Worm (Caenorhabditis elegans) whole organism, young adult: ENCODE data around the gene abu-4.

Source experiments
- B0019.2 ChIP-seq: fragments of 200-800 bp; sonication (Bioruptor generic); conservative IDR thresholded peaks from 2 replicates; pipeline ENCODE4 v1.3.6; 2022; ENCODE audit warnings: missing genetic modification reagents, missing genetic modification characterization, missing compliant biosample characterization
- B0336.3 ChIP-seq: fragments of 200-800 bp; sonication (Bioruptor generic); IDR thresholded peaks from 2 replicates; pipeline ENCODE4 v1.3.6; 2022; ENCODE audit warnings: missing genetic modification characterization, missing compliant biosample characterization
- F10E7.11 ChIP-seq: sonication (generic microtip); optimal IDR thresholded peaks from 2 replicates; lab custom pipeline; 2017; ENCODE audit warnings: mild to moderate bottlenecking, missing genetic modification characterization, moderate library complexity, missing compliant biosample characterization
- F23B12.7 ChIP-seq: sonication (generic microtip); optimal IDR thresholded peaks from 2 replicates; lab custom pipeline; 2017; ENCODE audit warnings: missing genetic modification characterization, mild to moderate bottlenecking, missing compliant biosample characterization, antibody characterized with exemption, moderate library complexity; ENCODE audit not compliant: insufficient read depth
- F33H1.4 ChIP-seq: fragments of 200-800 bp; sonication (Bioruptor generic); IDR thresholded peaks from 2 replicates; pipeline ENCODE4 v1.3.6; 2022; ENCODE audit warnings: missing genetic modification reagents, missing genetic modification characterization, missing compliant biosample characterization
- Y53F4B.3 ChIP-seq: fragments of 200-800 bp; sonication (Bioruptor generic); IDR thresholded peaks from 2 replicates; pipeline ENCODE4 v1.3.6; 2022; ENCODE audit warnings: missing genetic modification reagents, missing genetic modification characterization, missing compliant biosample characterization
- Y95B8A.8 ChIP-seq: fragments of 200-800 bp; sonication (Bioruptor generic); IDR thresholded peaks from 2 replicates; pipeline ENCODE4 v1.3.6; 2022; ENCODE audit warnings: missing genetic modification reagents, missing genetic modification characterization, missing compliant biosample characterization
- attf-5 ChIP-seq: fragments of 200-800 bp; sonication (Bioruptor generic); optimal IDR thresholded peaks from 2 replicates; lab custom pipeline; 2018; ENCODE audit warnings: mild to moderate bottlenecking, missing genetic modification characterization, missing compliant biosample characterization
- bed-1 ChIP-seq: fragments of 200-800 bp; sonication (Bioruptor generic); IDR thresholded peaks from 2 replicates; pipeline ENCODE4 v1.3.6; 2022; ENCODE audit warnings: missing genetic modification reagents, missing genetic modification characterization, missing compliant biosample characterization
- ccch-3 ChIP-seq: fragments of 200-800 bp; sonication (Bioruptor generic); optimal IDR thresholded peaks from 2 replicates; lab custom pipeline; 2018; ENCODE audit warnings: mild to moderate bottlenecking, missing genetic modification characterization, missing compliant biosample characterization
- cebp-1 ChIP-seq, 2 experiments: fragments of 200-800 bp in 1 of 2; sonication (Bioruptor generic) in 1 of 2; sonication (generic microtip) in 1 of 2; IDR thresholded peaks in 1 of 2; optimal IDR thresholded peaks in 1 of 2; 2 replicates each; pipeline versions ENCODE4 v1.3.6 to Lab custom; 2017 to 2022; ENCODE audit warnings: missing compliant biosample characterization in 2 of 2, missing genetic modification characterization in 2 of 2, mild to moderate bottlenecking in 1 of 2, missing genetic modification reagents in 1 of 2, moderate library complexity in 1 of 2
- ceh-100 ChIP-seq: fragments of 200-800 bp; sonication (Bioruptor generic); IDR thresholded peaks from 2 replicates; pipeline ENCODE4 v1.3.6; 2022; ENCODE audit warnings: missing genetic modification reagents, missing genetic modification characterization, missing compliant biosample characterization
- ceh-27 ChIP-seq: fragments of 200-800 bp; sonication (Bioruptor generic); optimal IDR thresholded peaks from 2 replicates; lab custom pipeline; 2018; ENCODE audit warnings: mild to moderate bottlenecking, missing genetic modification characterization, moderate library complexity, missing compliant biosample characterization
- ceh-40 ChIP-seq: fragments of 200-800 bp; sonication (Bioruptor generic); IDR thresholded peaks from 2 replicates; pipeline ENCODE4 v1.3.6; 2022; ENCODE audit warnings: missing genetic modification characterization, missing compliant biosample characterization
- ceh-79 ChIP-seq: sonication (generic microtip); optimal IDR thresholded peaks from 2 replicates; lab custom pipeline; 2017; ENCODE audit warnings: mild to moderate bottlenecking, missing genetic modification characterization, missing compliant biosample characterization
- dpl-1 ChIP-seq: fragments of 150-350 bp; optimal IDR thresholded peaks from 2 replicates; lab custom pipeline; 2014; ENCODE audit warnings: missing biosample characterization, missing genetic modification reagents, missing genetic modification characterization
- efl-1 ChIP-seq: fragments of 150-350 bp; optimal IDR thresholded peaks from 2 replicates; lab custom pipeline; 2014; ENCODE audit warnings: missing biosample characterization, missing genetic modification reagents, missing genetic modification characterization
- egl-44 ChIP-seq: fragments of 200-800 bp; sonication (Bioruptor generic); IDR thresholded peaks from 2 replicates; pipeline ENCODE4 v1.3.6; 2022; ENCODE audit warnings: missing genetic modification reagents, missing genetic modification characterization, missing compliant biosample characterization
- him-1 ChIP-seq: sonication (generic microtip); optimal IDR thresholded peaks from 2 replicates; lab custom pipeline; 2016; ENCODE audit warnings: missing genotype, missing genetic modification reagents, missing genetic modification characterization, missing compliant biosample characterization
- hmg-1.2 ChIP-seq: fragments of 200-800 bp; sonication (Bioruptor generic); IDR thresholded peaks from 2 replicates; pipeline ENCODE4 v1.3.6; 2022; ENCODE audit warnings: missing genetic modification reagents, missing genetic modification characterization, missing compliant biosample characterization
- hsf-1 ChIP-seq: fragments of 200-800 bp; sonication (Bioruptor generic); IDR thresholded peaks from 2 replicates; pipeline ENCODE4 v1.3.6; 2022; ENCODE audit warnings: missing genetic modification reagents, missing genetic modification characterization, missing compliant biosample characterization
- lag-1 ChIP-seq: fragments of 200-800 bp; sonication (Bioruptor generic); IDR thresholded peaks from 2 replicates; pipeline ENCODE4 v1.3.6; 2022; ENCODE audit warnings: missing genetic modification reagents, missing genetic modification characterization, missing compliant biosample characterization
- lin-40 ChIP-seq: sonication (generic microtip); optimal IDR thresholded peaks from 2 replicates; lab custom pipeline; 2016; ENCODE audit warnings: missing genetic modification characterization, mild to moderate bottlenecking, missing compliant biosample characterization, missing genotype, missing genetic modification reagents
- lsy-27 ChIP-seq: sonication (generic microtip); optimal IDR thresholded peaks from 2 replicates; lab custom pipeline; 2017; ENCODE audit warnings: missing genetic modification characterization, mild to moderate bottlenecking, missing compliant biosample characterization, antibody characterized with exemption, missing genotype, borderline replicate concordance; ENCODE audit not compliant: insufficient read depth
- madf-3 ChIP-seq: fragments of 200-800 bp; sonication (Bioruptor generic); IDR thresholded peaks from 2 replicates; pipeline ENCODE4 v1.3.6; 2022; ENCODE audit warnings: missing genetic modification reagents, missing genetic modification characterization, missing compliant biosample characterization
- mel-28 ChIP-seq: sonication (generic microtip); optimal IDR thresholded peaks from 2 replicates; lab custom pipeline; 2016; ENCODE audit warnings: borderline replicate concordance, mild to moderate bottlenecking, missing genetic modification characterization, missing compliant biosample characterization
- nfya-1 ChIP-seq: sonication (generic microtip); optimal IDR thresholded peaks from 2 replicates; lab custom pipeline; 2017; ENCODE audit warnings: antibody characterized with exemption, missing compliant biosample characterization, missing genetic modification characterization, borderline replicate concordance; ENCODE audit not compliant: insufficient read depth
- nhr-27 ChIP-seq: fragments of 200-800 bp; sonication (Bioruptor generic); optimal IDR thresholded peaks from 2 replicates; lab custom pipeline; 2018; ENCODE audit warnings: mild to moderate bottlenecking, missing genetic modification characterization, moderate library complexity, missing compliant biosample characterization
- nhr-80 ChIP-seq: sonication (generic microtip); optimal IDR thresholded peaks from 2 replicates; lab custom pipeline; 2016; ENCODE audit warnings: missing genetic modification characterization, missing compliant biosample characterization
- pha-4 ChIP-seq: fragments of 150-350 bp; sonication (generic microtip); optimal IDR thresholded peaks from 2 replicates; lab custom pipeline; 2014; ENCODE audit warnings: missing biosample characterization, missing genetic modification reagents, missing genetic modification characterization
- rec-8 ChIP-seq, 2 experiments: sonication (generic microtip); optimal IDR thresholded peaks; 2 replicates each; lab custom pipeline; 2016; ENCODE audit warnings: mild to moderate bottlenecking in 2 of 2, missing genetic modification characterization in 2 of 2, missing genetic modification reagents in 2 of 2, missing genotype in 2 of 2, missing biosample characterization in 1 of 2, missing compliant biosample characterization in 1 of 2, moderate library complexity in 1 of 2
- sdz-38 ChIP-seq: sonication (generic microtip); optimal IDR thresholded peaks from 2 replicates; lab custom pipeline; 2016; ENCODE audit warnings: missing genotype, missing genetic modification characterization, missing compliant biosample characterization
- snpc-4 ChIP-seq, 5 experiments: fragments of 150-350 bp in 1 of 5; sonication (generic microtip) in 4 of 5; optimal IDR thresholded peaks; 2 replicates each; lab custom pipeline; 2014 to 2018; ENCODE audit warnings: missing genetic modification characterization in 5 of 5, missing biosample characterization in 3 of 5, antibody characterized with exemption in 2 of 5, mild to moderate bottlenecking in 2 of 5, missing compliant biosample characterization in 2 of 5, missing genotype in 2 of 5, moderate library complexity in 2 of 5, missing genetic modification reagents in 1 of 5
- tbp1 ChIP-seq: fragments of 200-800 bp; sonication (Bioruptor generic); optimal IDR thresholded peaks from 2 replicates; lab custom pipeline; 2018; ENCODE audit warnings: mild to moderate bottlenecking, missing genetic modification characterization, missing compliant biosample characterization
- tbx-9 ChIP-seq: sonication (generic microtip); optimal IDR thresholded peaks from 2 replicates; lab custom pipeline; 2016; ENCODE audit warnings: borderline replicate concordance, missing genetic modification characterization, inconsistent platforms, missing compliant biosample characterization
- tlf-1 ChIP-seq: fragments of 200-800 bp; sonication (Bioruptor generic); optimal IDR thresholded peaks from 2 replicates; lab custom pipeline; 2018; ENCODE audit warnings: mild to moderate bottlenecking, missing genetic modification characterization, missing compliant biosample characterization
- xnd-1 ChIP-seq: sonication (generic microtip); optimal IDR thresholded peaks from 2 replicates; lab custom pipeline; 2016; ENCODE audit warnings: missing genotype, missing genetic modification reagents, missing genetic modification characterization, missing compliant biosample characterization
- ztf-22 ChIP-seq: fragments of 200-800 bp; sonication (Bioruptor generic); optimal IDR thresholded peaks from 2 replicates; lab custom pipeline; 2018; ENCODE audit warnings: mild to moderate bottlenecking, missing genetic modification characterization, moderate library complexity, missing compliant biosample characterization
- ztf-25 ChIP-seq: fragments of 200-800 bp; sonication (Bioruptor generic); IDR thresholded peaks from 2 replicates; pipeline ENCODE4 v1.3.6; 2022; ENCODE audit warnings: missing genetic modification reagents, missing genetic modification characterization, missing compliant biosample characterization

Gene abu-4

ce11 chrV:2228781-2229180, 45.9 kb upstream of the abu-4 start, which contains the start of gene nhr-126:
nhr-126 (plus strand) TSS chrV:2229081.
- no peak for TF ChIP-seq madf-3 (GFP tag; lab: Robert Waterston, UW)
- no peak for TF ChIP-seq tlf-1 (GFP tag; lab: Kevin White, UChicago)
- TF ChIP-seq snpc-4 (GFP tag; optimal IDR thresholded peaks at IDR 0.05; lab: Kevin White, UChicago): no peak
- no peak for TF ChIP-seq snpc-4 (tag; optimal IDR thresholded peaks at IDR 0.05; lab: Kevin White, UChicago)
- no peak for TF ChIP-seq rec-8 (tag; optimal IDR thresholded peaks at IDR 0.05; lab: Kevin White, UChicago)
- TF ChIP-seq mel-28: no peak
- TF ChIP-seq him-1 (tag; lab: Kevin White, UChicago): no peak
- TF ChIP-seq ztf-22 (GFP tag; lab: Kevin White, UChicago): no peak

ce11 chrV:2230912-2231311, 43.7 kb upstream of the abu-4 start, which contains the start of gene nhr-134:
nhr-134 (plus strand) TSS chrV:2231223.
- TF ChIP-seq sdz-38 (tag; lab: Kevin White, UChicago) (no peak), Y53F4B.3 (GFP tag; lab: Robert Waterston, UW) (no peak), F33H1.4 (no peak), madf-3 (GFP tag; lab: Robert Waterston, UW) (no peak), cebp-1 (GFP tag; IDR thresholded peaks at IDR 0.05; lab: Robert Waterston, UW) (no peak), cebp-1 (tag; optimal IDR thresholded peaks at IDR 0.05; lab: Kevin White, UChicago) (peak; percentile 25), hmg-1.2 (peak; percentile 52; the same call in 1 of the 2 replicates), ceh-27 (GFP tag; lab: Kevin White, UChicago) (no peak), F10E7.11 (tag; lab: Kevin White, UChicago) (no peak), B0336.3 (GFP tag; lab: Robert Waterston, UW) (no peak), tbp1 (GFP tag; lab: Kevin White, UChicago) (no peak), lag-1 (GFP tag; lab: Robert Waterston, UW) (no peak), attf-5 (GFP tag; lab: Kevin White, UChicago) (peak; percentile 34), ceh-100 (GFP tag; lab: Robert Waterston, UW) (no peak), Y95B8A.8 (GFP tag; lab: Robert Waterston, UW) (no peak), xnd-1 (tag; lab: Kevin White, UChicago) (no peak), hsf-1 (no peak), ceh-40 (GFP tag; lab: Robert Waterston, UW) (no peak), lin-40 (no peak), pha-4 (no peak), ceh-79 (tag; lab: Kevin White, UChicago) (no peak), ccch-3 (GFP tag; lab: Kevin White, UChicago) (no peak), F23B12.7 (no peak), nhr-27 (tag; lab: Kevin White, UChicago) (no peak), nhr-80 (tag; lab: Kevin White, UChicago) (peak; percentile 4), B0019.2 (no peak), dpl-1 (GFP tag; lab: Kevin White, UChicago) (no peak)

ce11 chrV:2233177-2233576, 41.5 kb upstream of the abu-4 start, which contains the start of gene nhr-96:
nhr-96 (plus strand) TSS chrV:2233477.
- TF ChIP-seq lin-40 (no peak), nfya-1 (no peak), egl-44 (GFP tag; lab: Robert Waterston, UW) (no peak), tbx-9 (tag; lab: Kevin White, UChicago) (no peak), ztf-25 (no peak), efl-1 (GFP tag; lab: Kevin White, UChicago) (no peak), bed-1 (GFP tag; lab: Robert Waterston, UW) (no peak), ceh-79 (tag; lab: Kevin White, UChicago) (no peak), nhr-80 (tag; lab: Kevin White, UChicago) (no peak), sdz-38 (tag; lab: Kevin White, UChicago) (no peak), lsy-27 (tag; lab: Kevin White, UChicago) (no peak)
